Worm (Caenorhabditis elegans): ENCODE data around the gene Y38H8A.12.
"Not testable (repeated sequence)": the region's sequence is repeated elsewhere in the genome, so short reads cannot be mapped to it uniquely, and the experiment has no call there.

DNA sequence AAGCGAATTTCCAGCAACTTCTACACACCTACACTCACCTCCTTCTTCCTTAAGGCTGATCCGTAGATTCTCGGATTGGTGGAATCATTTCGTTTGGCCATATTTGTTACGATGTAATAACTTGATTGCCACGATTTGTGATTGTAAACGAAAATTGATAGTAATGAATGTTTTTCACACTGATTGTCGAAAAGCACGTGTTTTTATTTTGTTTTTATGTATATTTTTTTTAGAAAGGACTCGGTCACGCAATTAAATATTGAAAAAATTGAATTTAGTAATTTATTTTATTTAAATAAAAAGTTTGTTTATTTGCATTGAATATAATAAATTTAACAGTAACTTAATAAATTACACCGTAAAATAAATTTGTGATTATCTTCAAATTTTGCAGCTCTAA lies 26.9 kb downstream of the Y38H8A.12 start, which contains the start of gene K09B11.5:
- TF ChIP-seq skn-1 (tag; optimal IDR thresholded peaks at IDR 0.05); fos-1 (tag; optimal IDR thresholded peaks at IDR 0.05); nhr-84 (tag; optimal IDR thresholded peaks at IDR 0.05); unc-62 (GFP tag; optimal IDR thresholded peaks at IDR 0.05): not testable (repeated sequence)
